Fruit fly (Drosophila melanogaster) whole organism, wandering third instar larva: ENCODE results near the gene foxo.

Experiments
- Abd-B ChIP-seq: fragments of >200 bp; optimal IDR thresholded peaks from 2 replicates; lab custom pipeline; 2017; ENCODE audit warnings: missing biosample characterization, missing genetic modification characterization
- Dif ChIP-seq: fragments of 200-275, 200-300 bp; sonication (Bioruptor generic); optimal IDR thresholded peaks from 2 replicates; lab custom pipeline; 2018; ENCODE audit warnings: missing biosample characterization, missing genetic modification characterization; ENCODE audit not compliant: partially characterized antibody
- Hnf4 ChIP-seq: fragments of 200-800 bp; sonication (Bioruptor generic); optimal IDR thresholded peaks from 2 replicates; lab custom pipeline; 2016; ENCODE audit warnings: missing biosample characterization, mild to moderate bottlenecking, missing genetic modification characterization
- Myc ChIP-seq: fragments of >200 bp; optimal IDR thresholded peaks from 2 replicates; lab custom pipeline; 2017
- N ChIP-seq: fragments of >200 bp; optimal IDR thresholded peaks from 2 replicates; lab custom pipeline; 2018; ENCODE audit warnings: missing biosample characterization, missing external identifiers, missing genetic modification characterization
- OdsH ChIP-seq: fragments of 200-800 bp; sonication (Bioruptor generic); optimal IDR thresholded peaks from 2 replicates; lab custom pipeline; 2016; ENCODE audit warnings: missing biosample characterization, mild to moderate bottlenecking, missing genetic modification characterization
- Rel ChIP-seq, 2 experiments: fragments of 200-800 bp; sonication (Bioruptor generic) in 1 of 2; optimal IDR thresholded peaks; 2 replicates in 1 of 2; 3 replicates in 1 of 2; lab custom pipeline; 2016 to 2019; ENCODE audit warnings: mild to moderate bottlenecking in 2 of 2, missing biosample characterization in 2 of 2, missing genetic modification characterization in 2 of 2, moderate library complexity in 1 of 2
- dl ChIP-seq, 2 experiments: fragments of 175-275, 200-275 bp in 1 of 2; fragments of 200-275 bp in 1 of 2; sonication (Bioruptor generic); optimal IDR thresholded peaks; lab custom pipeline; 2018; ENCODE audit warnings: mild to moderate bottlenecking in 2 of 2, missing biosample characterization in 2 of 2, missing genetic modification characterization in 2 of 2, moderate library complexity in 2 of 2; ENCODE audit not compliant: partially characterized antibody in 2 of 2, insufficient read depth in 1 of 2
- h ChIP-seq: fragments of 200-800 bp; sonication (Bioruptor generic); optimal IDR thresholded peaks from 3 replicates; lab custom pipeline; 2016; ENCODE audit warnings: missing biosample characterization, mild to moderate bottlenecking, missing genetic modification characterization
- lola ChIP-seq: fragments of >200 bp; optimal IDR thresholded peaks from 2 replicates; lab custom pipeline; 2017; ENCODE audit warnings: missing biosample characterization, missing genetic modification characterization
- pan ChIP-seq: fragments of >200 bp; optimal IDR thresholded peaks from 2 replicates; lab custom pipeline; 2017
- psq ChIP-seq: fragments of 200-800 bp; sonication (Bioruptor generic); optimal IDR thresholded peaks from 3 replicates; lab custom pipeline; 2017; ENCODE audit warnings: missing biosample characterization, mild to moderate bottlenecking, missing genetic modification characterization, moderate library complexity

dm6 chr3R:14112066-14112465 lies 55.3 kb downstream of the foxo start, which contains the start of gene CG14357:
- no peak for TF ChIP-seq Hnf4 (GFP tag; lab: Kevin White, UChicago)
- TF ChIP-seq pan (lab: Kevin White, UChicago), result no peak
- TF ChIP-seq N (GFP tag; lab: Kevin White, UChicago), result no peak
- no peak for TF ChIP-seq OdsH (GFP tag; lab: Kevin White, UChicago)
- TF ChIP-seq psq (GFP tag; lab: Kevin White, UChicago), result no peak
- no peak for TF ChIP-seq Abd-B (GFP tag; lab: Kevin White, UChicago)
- TF ChIP-seq dl (GFP tag; optimal IDR thresholded peaks at IDR 0.05; lab: Kevin White, UChicago; ENCODE audit: insufficient read depth in 1 of 2, partially characterized antibody in 2 of 2), result no peak
- no peak for TF ChIP-seq Dif (GFP tag; lab: Kevin White, UChicago)
- no peak for TF ChIP-seq Rel (GFP tag; optimal IDR thresholded peaks at IDR 0.05; lab: Kevin White, UChicago)
- TF ChIP-seq Rel (tag; optimal IDR thresholded peaks at IDR 0.05; lab: Kevin White, UChicago), result no peak
- TF ChIP-seq lola, result no peak
- TF ChIP-seq Myc (lab: Kevin White, UChicago), result no peak
- no peak for TF ChIP-seq h (GFP tag; lab: Kevin White, UChicago)
